Fruit fly (Drosophila melanogaster) whole organism, prepupa: ENCODE measurements around the gene CG43658.

Experiments used
- CG11762 ChIP-seq: fragments of 200-800 bp; sonication (Bioruptor generic); optimal IDR thresholded peaks from 3 replicates; lab custom pipeline; 2016; ENCODE audit warnings: missing biosample characterization, missing genetic modification characterization; ENCODE audit not compliant: insufficient read depth
- CG6808 ChIP-seq: fragments of 200-800 bp; sonication (Bioruptor generic); optimal IDR thresholded peaks from 3 replicates; lab custom pipeline; 2017; ENCODE audit warnings: missing biosample characterization, missing genetic modification characterization, mild to moderate bottlenecking, moderate library complexity, missing genetic modification reagents
- CG8632 ChIP-seq: fragments of 200-800 bp; sonication (Bioruptor generic); optimal IDR thresholded peaks from 3 replicates; lab custom pipeline; 2016; ENCODE audit warnings: missing biosample characterization, missing genetic modification characterization
- OdsH ChIP-seq: fragments of 200-800 bp; sonication (Bioruptor generic); optimal IDR thresholded peaks from 3 replicates; lab custom pipeline; 2016; ENCODE audit warnings: missing biosample characterization, missing genetic modification characterization
- achi ChIP-seq: fragments of 200-800 bp; sonication (Bioruptor generic); optimal IDR thresholded peaks from 3 replicates; lab custom pipeline; 2016; ENCODE audit warnings: missing biosample characterization, missing genetic modification characterization
- acj6 ChIP-seq: fragments of 200-800 bp; sonication (Bioruptor generic); optimal IDR thresholded peaks from 3 replicates; lab custom pipeline; 2016; ENCODE audit warnings: missing biosample characterization, missing genetic modification characterization
- dac ChIP-seq: fragments of 200-800 bp; sonication (Bioruptor generic); optimal IDR thresholded peaks from 2 replicates; lab custom pipeline; 2017; ENCODE audit warnings: missing biosample characterization, mild to moderate bottlenecking, missing genetic modification characterization
- spab ChIP-seq: fragments of 200-800 bp; sonication (Bioruptor generic); optimal IDR thresholded peaks from 2 replicates; lab custom pipeline; 2017; ENCODE audit warnings: missing biosample characterization, mild to moderate bottlenecking, missing genetic modification characterization, missing genetic modification reagents

dm6 chrX:17575846-17576245, 14.9 kb upstream of the CG43658 start:
- no peak for TF ChIP-seq dac
- TF ChIP-seq OdsH: no peak
- TF ChIP-seq CG11762 (GFP tag; lab: Kevin White, UChicago): no peak
- no peak for TF ChIP-seq CG8632 (GFP tag; lab: Kevin White, UChicago)
- no peak for TF ChIP-seq spab
- no peak for TF ChIP-seq acj6 (GFP tag; lab: Kevin White, UChicago)
- no peak for TF ChIP-seq CG6808 (GFP tag; lab: Kevin White, UChicago)
- no peak for TF ChIP-seq achi (GFP tag; lab: Kevin White, UChicago)
